Fruit fly (Drosophila melanogaster): ENCODE measurements around the gene CHMP2B.

Gene CHMP2B

DNA sequence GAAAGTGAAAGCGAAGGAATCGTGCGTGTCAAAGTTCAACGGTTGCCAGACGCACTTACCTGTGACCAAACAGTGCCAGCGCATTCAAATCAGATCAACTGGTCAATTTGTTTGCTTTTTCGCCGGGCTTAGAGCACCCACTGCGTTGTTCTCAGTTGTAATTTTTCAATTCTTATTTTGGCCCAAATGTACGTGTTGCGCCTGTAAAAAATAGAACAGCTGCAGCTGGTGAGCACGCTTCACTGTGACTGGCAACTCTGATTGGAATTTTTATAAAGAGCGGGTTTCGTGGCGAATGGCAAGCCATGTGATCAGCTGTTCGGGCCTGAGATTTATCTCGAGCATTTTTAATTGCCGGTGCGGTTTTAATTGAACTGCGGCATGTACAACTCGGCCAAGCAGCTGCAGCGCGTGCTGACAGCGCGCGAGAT is 6.4 kb downstream of the CHMP2B start, which contains the start of the genes Fitm and AlaRS-m (continued):
- peak in 1 of 2 experiments; percentile 99 for TF ChIP-seq Hr78 (GFP tag; optimal IDR thresholded peaks at IDR 0.05)
- TF ChIP-seq bbx (GFP tag; IDR thresholded peaks at IDR 0.05; ENCODE audit: partially characterized antibody), result 0 out of 2 replicates have a peak, but pooled peaks have one; percentile 20
- no peak for TF ChIP-seq CG17612 (GFP tag; IDR thresholded peaks at IDR 0.05)
- TF ChIP-seq CG13287 (GFP tag; IDR thresholded peaks at IDR 0.05; ENCODE audit: partially characterized antibody), result peak; percentile 51; the same call in 1 of the 2 replicates
- peak; percentile 67 for TF ChIP-seq YL-1 (GFP tag; optimal IDR thresholded peaks at IDR 0.05)
- TF ChIP-seq nom (GFP tag; optimal IDR thresholded peaks at IDR 0.05), result peak; percentile 17
- peak; percentile 82 for TF ChIP-seq Ets65A (GFP tag)
- peak; percentile 45; the same call in 1 of the 2 replicates for TF ChIP-seq NFAT (GFP tag; IDR thresholded peaks at IDR 0.05)
- 0 out of 3 replicates have a peak, but pooled peaks have one; percentile 8 for TF ChIP-seq Opbp (GFP tag; IDR thresholded peaks at IDR 0.05; ENCODE audit: partially characterized antibody)
- TF ChIP-seq CG15514 (GFP tag; optimal IDR thresholded peaks at IDR 0.05), result peak; percentile 63
- TF ChIP-seq MBD-R2 (GFP tag; IDR thresholded peaks at IDR 0.05), result peak; percentile 99
- TF ChIP-seq ato (GFP tag; IDR thresholded peaks at IDR 0.05; ENCODE audit: partially characterized antibody), result 0 out of 2 replicates have a peak, but pooled peaks have one; percentile 19
- peak; percentile 99 for TF ChIP-seq Blimp-1 (GFP tag; optimal IDR thresholded peaks at IDR 0.05)
- 0 out of 3 replicates have a peak, but pooled peaks have one; percentile 14 for TF ChIP-seq ci (GFP tag; IDR thresholded peaks at IDR 0.05)
- TF ChIP-seq scrt (GFP tag; optimal IDR thresholded peaks at IDR 0.05), result peak; percentile 88
- peak; percentile 41 for TF ChIP-seq HmgZ (tag; optimal IDR thresholded peaks at IDR 0.05)
- no peak for TF ChIP-seq zfh1 (GFP tag; IDR thresholded peaks at IDR 0.05)

DNA sequence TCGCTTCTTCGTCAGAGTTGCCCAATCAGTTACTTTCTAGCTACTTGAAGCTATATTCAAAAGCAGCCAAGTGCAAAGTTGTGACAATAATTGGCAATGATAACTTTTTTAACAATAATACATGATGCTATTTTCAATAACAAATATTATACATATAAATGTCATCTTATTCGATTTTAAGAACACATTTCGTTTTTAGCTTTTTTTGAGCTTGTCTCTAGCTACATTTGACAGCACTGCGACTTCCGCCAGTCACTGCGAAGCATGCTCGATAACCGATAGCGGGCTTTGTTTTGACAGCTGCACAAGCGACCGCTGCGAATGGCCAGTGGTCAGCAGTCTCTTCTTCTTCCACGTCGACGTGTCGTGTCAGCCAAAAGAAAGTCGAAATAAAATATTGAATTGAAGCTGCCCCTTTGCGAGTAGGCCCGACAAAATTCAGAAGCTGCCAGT is 13.0 kb downstream of the CHMP2B start, which contains the start of the genes Gen and Srp54k:
Gene Gen, minus strand, starts transcription at position 23 of the 453 bp plus-strand sequence.
Gene Srp54k, plus strand, starts transcription at position 325 of the 453 bp plus-strand sequence.
- peak; percentile 66 for TF ChIP-seq HmgZ (tag; optimal IDR thresholded peaks at IDR 0.05)
- TF ChIP-seq pnt (GFP tag; optimal IDR thresholded peaks at IDR 0.05), result no peak
- no peak for TF ChIP-seq CG10431 (GFP tag; optimal IDR thresholded peaks at IDR 0.05)
- no peak for TF ChIP-seq Side (GFP tag; optimal IDR thresholded peaks at IDR 0.05)
- TF ChIP-seq CG15601 (tag; optimal IDR thresholded peaks at IDR 0.05), result peak; percentile 46
- no peak for TF ChIP-seq Optix (GFP tag; IDR thresholded peaks at IDR 0.05)
- no peak for TF ChIP-seq ap (GFP tag; IDR thresholded peaks at IDR 0.05)
- TF ChIP-seq E2f1 (GFP tag; IDR thresholded peaks at IDR 0.05), result 0 out of 2 replicates have a peak, but pooled peaks have one; percentile 9
- no peak for TF ChIP-seq CG8388 (GFP tag; optimal IDR thresholded peaks at IDR 0.05)
- TF ChIP-seq CG6689 (GFP tag; IDR thresholded peaks at IDR 0.05), result peak; percentile 59
- no peak for TF ChIP-seq Deaf1 (tag; optimal IDR thresholded peaks at IDR 0.05)
- no peak for TF ChIP-seq Gsc (GFP tag; IDR thresholded peaks at IDR 0.05)
- no peak for TF ChIP-seq fd64A (GFP tag; optimal IDR thresholded peaks at IDR 0.05)
- no peak for TF ChIP-seq stc (GFP tag; IDR thresholded peaks at IDR 0.05)
- TF ChIP-seq CG34376 (GFP tag; optimal IDR thresholded peaks at IDR 0.05), result no peak
- no peak for TF ChIP-seq CG14441 (GFP tag; IDR thresholded peaks at IDR 0.05)
- TF ChIP-seq grn (GFP tag; optimal IDR thresholded peaks at IDR 0.05), result no peak
- TF ChIP-seq Tbp (GFP tag; optimal IDR thresholded peaks at IDR 0.05), result no peak
- 0 out of 2 replicates have a peak, but pooled peaks have one; percentile 16 for TF ChIP-seq chm (GFP tag; IDR thresholded peaks at IDR 0.05)
- no peak for TF ChIP-seq CG11085 (GFP tag; IDR thresholded peaks at IDR 0.05)
- no peak for TF ChIP-seq oc (tag; optimal IDR thresholded peaks at IDR 0.05)
- TF ChIP-seq CG1602 (GFP tag; optimal IDR thresholded peaks at IDR 0.05), result no peak
- TF ChIP-seq CG16815 (GFP tag; optimal IDR thresholded peaks at IDR 0.05), result no peak
- TF ChIP-seq CrebB (tag; optimal IDR thresholded peaks at IDR 0.05), result peak; percentile 15
- no peak for TF ChIP-seq CG1233 (GFP tag; optimal IDR thresholded peaks at IDR 0.05)
- TF ChIP-seq CG6683 (GFP tag; optimal IDR thresholded peaks at IDR 0.05), result no peak
- no peak for TF ChIP-seq CG31388 (GFP tag; optimal IDR thresholded peaks at IDR 0.05)
- no peak for TF ChIP-seq CG16863 (GFP tag; optimal IDR thresholded peaks at IDR 0.05)
- TF ChIP-seq tna (GFP tag; IDR thresholded peaks at IDR 0.05; ENCODE audit: partially characterized antibody), result no peak
- TF ChIP-seq CG3065 (GFP tag; optimal IDR thresholded peaks at IDR 0.05), result no peak
- no peak for TF ChIP-seq wor (GFP tag; IDR thresholded peaks at IDR 0.05)
- TF ChIP-seq Dll (GFP tag; IDR thresholded peaks at IDR 0.05; ENCODE audit: partially characterized antibody), result peak; percentile 48; the same call in 2 of the 4 replicates
- peak; percentile 84 for TF ChIP-seq sens (GFP tag)

All from whole organism, embryonic.